Fruit fly (Drosophila melanogaster) whole organism, wandering third instar larva: Measurements from ENCODE around the gene trx.
A peak's percentile ranks its signal among the peaks of the same experiment; 100 is the strongest.

Source experiments
- Dif ChIP-seq: fragments of 200-275, 200-300 bp; sonication (Bioruptor generic); optimal IDR thresholded peaks from 2 replicates; lab custom pipeline; 2018; ENCODE audit warnings: missing biosample characterization, missing genetic modification characterization; ENCODE audit not compliant: partially characterized antibody
- GATAd ChIP-seq: sonication (Bioruptor generic); optimal IDR thresholded peaks from 2 replicates; lab custom pipeline; 2016; ENCODE audit warnings: missing biosample characterization, missing genetic modification characterization
- Hr78 ChIP-seq: fragments of >200 bp; optimal IDR thresholded peaks from 2 replicates; lab custom pipeline; 2017; ENCODE audit warnings: missing biosample characterization, missing genetic modification characterization
- Hr83 ChIP-seq: fragments of 200-300 bp; sonication (Bioruptor generic); optimal IDR thresholded peaks from 2 replicates; lab custom pipeline; 2016; ENCODE audit warnings: missing biosample characterization, mild to moderate bottlenecking, missing genetic modification characterization, moderate library complexity; ENCODE audit not compliant: poor library complexity, severe bottlenecking
- Myc ChIP-seq: fragments of >200 bp; optimal IDR thresholded peaks from 2 replicates; lab custom pipeline; 2017
- OdsH ChIP-seq: fragments of 200-800 bp; sonication (Bioruptor generic); optimal IDR thresholded peaks from 2 replicates; lab custom pipeline; 2016; ENCODE audit warnings: missing biosample characterization, mild to moderate bottlenecking, missing genetic modification characterization
- br ChIP-seq: fragments of 200-800 bp; sonication (Bioruptor generic); optimal IDR thresholded peaks from 2 replicates; lab custom pipeline; 2016; ENCODE audit warnings: missing biosample characterization, missing genetic modification characterization
- fru ChIP-seq: fragments of 200-800 bp; sonication (Bioruptor generic); optimal IDR thresholded peaks from 3 replicates; lab custom pipeline; 2016; ENCODE audit warnings: missing biosample characterization, mild to moderate bottlenecking, missing genetic modification characterization
- h ChIP-seq: fragments of 200-800 bp; sonication (Bioruptor generic); optimal IDR thresholded peaks from 3 replicates; lab custom pipeline; 2016; ENCODE audit warnings: missing biosample characterization, mild to moderate bottlenecking, missing genetic modification characterization
- jim ChIP-seq: fragments of 175-275, 200-325 bp; sonication (Bioruptor generic); optimal IDR thresholded peaks from 2 replicates; lab custom pipeline; 2016; ENCODE audit warnings: missing biosample characterization, mild to moderate bottlenecking, missing genetic modification characterization
- pan ChIP-seq: fragments of >200 bp; optimal IDR thresholded peaks from 2 replicates; lab custom pipeline; 2017
- psq ChIP-seq: fragments of 200-800 bp; sonication (Bioruptor generic); optimal IDR thresholded peaks from 3 replicates; lab custom pipeline; 2017; ENCODE audit warnings: missing biosample characterization, mild to moderate bottlenecking, missing genetic modification characterization, moderate library complexity
- usp ChIP-seq: fragments of >200 bp; optimal IDR thresholded peaks from 2 replicates; lab custom pipeline; 2017; ENCODE audit warnings: missing biosample characterization, missing genetic modification characterization

dm6 chr3R:14283754-14284421, 2.8 kb downstream of the trx start:
- TF ChIP-seq h (GFP tag; lab: Kevin White, UChicago) = peak; percentile 98
- TF ChIP-seq Hr83 (GFP tag; lab: Kevin White, UChicago) = peak; percentile 60
- TF ChIP-seq br (GFP tag; lab: Kevin White, UChicago) = peak; percentile 96
- TF ChIP-seq usp (GFP tag; lab: Kevin White, UChicago) = no peak
- peak; percentile 72 for TF ChIP-seq Dif (GFP tag; lab: Kevin White, UChicago)
- TF ChIP-seq GATAd (GFP tag; lab: Kevin White, UChicago) = peak; percentile 62
- peak; percentile 99 for TF ChIP-seq OdsH (GFP tag; lab: Kevin White, UChicago)
- TF ChIP-seq psq (GFP tag; lab: Kevin White, UChicago) = peak; percentile 96
- no peak for TF ChIP-seq Hr78 (GFP tag; lab: Kevin White, UChicago)
- TF ChIP-seq Myc = no peak
- TF ChIP-seq pan (lab: Kevin White, UChicago) = no peak
- TF ChIP-seq fru (GFP tag; lab: Kevin White, UChicago) = peak; percentile 96
- TF ChIP-seq jim (GFP tag; lab: Kevin White, UChicago) = no peak
